Worm (Caenorhabditis elegans): ENCODE results near the gene fbxb-39.
"Not testable (repeated sequence)": the region's sequence is repeated elsewhere in the genome, so short reads cannot be mapped to it uniquely, and the experiment has no call there.

The fbxb-39 gene

ce11 chrII:1054724-1055123 is 14.4 kb upstream of the fbxb-39 start, which contains the start of gene K02E7.7:
Gene K02E7.7 (plus strand): TSS chrII:1055024.
- not testable (repeated sequence) for TF ChIP-seq ceh-63 (GFP tag; optimal IDR thresholded peaks at IDR 0.05); C04F5.9 (tag; optimal IDR thresholded peaks at IDR 0.05); nhr-28 (tag; optimal IDR thresholded peaks at IDR 0.05)

ce11 chrII:1049849-1050248 is 9.5 kb upstream of the fbxb-39 start, which contains the start of gene fbxb-40:
Gene fbxb-40 (minus strand): TSS chrII:1049949.
- TF ChIP-seq dsc-1 (tag; optimal IDR thresholded peaks at IDR 0.05) = no peak
- no peak for TF ChIP-seq ceh-8 (GFP tag; optimal IDR thresholded peaks at IDR 0.05)
- no peak for TF ChIP-seq C34B4.2 (tag; optimal IDR thresholded peaks at IDR 0.05)
- TF ChIP-seq nhr-77 (tag; optimal IDR thresholded peaks at IDR 0.05) = no peak
- TF ChIP-seq lin-39 (tag; optimal IDR thresholded peaks at IDR 0.05) = no peak
- TF ChIP-seq nhr-11 (tag; optimal IDR thresholded peaks at IDR 0.05) = no peak
- no peak for TF ChIP-seq sox-4 (tag; optimal IDR thresholded peaks at IDR 0.05)
- no peak for TF ChIP-seq ceh-82 (tag; optimal IDR thresholded peaks at IDR 0.05)
- no peak for TF ChIP-seq fkh-8 (tag; optimal IDR thresholded peaks at IDR 0.05)

ce11 chrII:1046937-1047336 is 6.6 kb upstream of the fbxb-39 start:
- TF ChIP-seq egl-13 (tag; optimal IDR thresholded peaks at IDR 0.05) (no peak), fkh-8 (tag; optimal IDR thresholded peaks at IDR 0.05) (no peak), nhr-90 (tag; optimal IDR thresholded peaks at IDR 0.05; ENCODE audit: poor library complexity) (no peak), efl-1 (optimal IDR thresholded peaks at IDR 0.05) (no peak), efl-1 (GFP tag; optimal IDR thresholded peaks at IDR 0.05 in 1 of 2) (peak in 1 of 2 experiments; percentile 34), nhr-11 (tag; optimal IDR thresholded peaks at IDR 0.05) (no peak)

- TF ChIP-seq ets-5 (GFP tag; IDR thresholded peaks at IDR 0.05) (no peak), pqm-1 (tag; optimal IDR thresholded peaks at IDR 0.05) (no peak), ceh-8 (GFP tag; optimal IDR thresholded peaks at IDR 0.05) (no peak), mdl-1 (tag; optimal IDR thresholded peaks at IDR 0.05) (no peak), sptf-1 (tag; optimal IDR thresholded peaks at IDR 0.05) (no peak), swsn-7 (tag; optimal IDR thresholded peaks at IDR 0.05) (no peak)
These were observed 5.3 kb upstream of the fbxb-39 start, which contains the start of gene str-148 for ce11 chrII:1045692-1046091. Gene str-148 (plus strand): TSS chrII:1045992.

ce11 chrII:1043932-1044331 is 3.6 kb upstream of the fbxb-39 start, which contains the start of gene fbxb-45:
Gene fbxb-45 (minus strand): TSS chrII:1044032.
- not testable (repeated sequence) for TF ChIP-seq egl-27 (tag; optimal IDR thresholded peaks at IDR 0.05); unc-30 (tag; optimal IDR thresholded peaks at IDR 0.05); zip-4 (GFP tag; optimal IDR thresholded peaks at IDR 0.05)

- no peak for TF ChIP-seq fkh-10 (GFP tag; optimal IDR thresholded peaks at IDR 0.05)
- TF ChIP-seq tbx-2 (tag; optimal IDR thresholded peaks at IDR 0.05) = no peak
- TF ChIP-seq mdl-1 (tag; optimal IDR thresholded peaks at IDR 0.05) = no peak
- no peak for TF ChIP-seq C16A3.4 (tag; optimal IDR thresholded peaks at IDR 0.05)
- no peak for TF ChIP-seq vab-15 (tag; optimal IDR thresholded peaks at IDR 0.05)
- TF ChIP-seq lin-13 (GFP tag; optimal IDR thresholded peaks at IDR 0.05) = no peak
- no peak for TF ChIP-seq elt-3 (tag; optimal IDR thresholded peaks at IDR 0.05)
- no peak for TF ChIP-seq efl-1 (optimal IDR thresholded peaks at IDR 0.05)
- TF ChIP-seq efl-1 (GFP tag; optimal IDR thresholded peaks at IDR 0.05 in 1 of 2) = no peak
- TF ChIP-seq alr-1 (tag; optimal IDR thresholded peaks at IDR 0.05; ENCODE audit: borderline replicate concordance) = no peak
- no peak for TF ChIP-seq sox-4 (tag; optimal IDR thresholded peaks at IDR 0.05)
These were observed 1.9 kb upstream of the fbxb-39 start, which contains the start of gene fbxb-41 for ce11 chrII:1042227-1042626. Gene fbxb-41 (minus strand): TSS chrII:1042327.
